Worm (Caenorhabditis elegans): ENCODE data around the gene nhr-148.
"Not testable (repeated sequence)": the region's sequence is repeated elsewhere in the genome, so short reads cannot be mapped to it uniquely, and the experiment has no call there.

Gene nhr-148

DNA sequence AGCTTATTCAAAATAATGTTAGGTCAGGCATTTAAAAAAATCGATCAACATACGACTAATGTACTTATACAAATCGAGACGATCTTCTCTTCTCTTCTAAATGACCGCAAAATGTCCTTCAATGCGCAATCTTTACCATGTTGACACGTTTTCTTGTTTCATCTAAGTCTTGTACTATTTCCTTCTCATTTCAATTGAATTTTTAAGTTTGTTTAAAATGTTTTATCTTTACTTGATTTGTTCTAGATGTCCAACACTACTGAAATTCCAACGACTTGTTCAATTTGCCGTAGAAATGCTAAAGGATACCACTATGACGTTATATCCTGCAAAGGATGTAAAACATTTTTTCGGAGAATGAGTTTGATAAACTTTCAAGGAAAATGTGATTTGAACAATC is at the start of gene nhr-148, which contains the start of gene nhr-263:
Gene nhr-148 (plus strand): TSS at position 215 of the 400 bp plus-strand sequence.
Gene nhr-263 (minus strand): TSS at position 101 of the 400 bp plus-strand sequence.
- TF ChIP-seq hlh-12 (tag; optimal IDR thresholded peaks at IDR 0.05) (no peak), nhr-179 (tag; optimal IDR thresholded peaks at IDR 0.05) (no peak), akir-1 (GFP tag; optimal IDR thresholded peaks at IDR 0.05) (no peak), snpc-3.4 (tag; optimal IDR thresholded peaks at IDR 0.05) (no peak), rpc-1 (optimal IDR thresholded peaks at IDR 0.05) (no peak), rpc-1 (tag; optimal IDR thresholded peaks at IDR 0.05) (no peak), lin-54 (GFP tag; optimal IDR thresholded peaks at IDR 0.05) (no peak), ztf-22 (GFP tag; optimal IDR thresholded peaks at IDR 0.05) (no peak)

DNA sequence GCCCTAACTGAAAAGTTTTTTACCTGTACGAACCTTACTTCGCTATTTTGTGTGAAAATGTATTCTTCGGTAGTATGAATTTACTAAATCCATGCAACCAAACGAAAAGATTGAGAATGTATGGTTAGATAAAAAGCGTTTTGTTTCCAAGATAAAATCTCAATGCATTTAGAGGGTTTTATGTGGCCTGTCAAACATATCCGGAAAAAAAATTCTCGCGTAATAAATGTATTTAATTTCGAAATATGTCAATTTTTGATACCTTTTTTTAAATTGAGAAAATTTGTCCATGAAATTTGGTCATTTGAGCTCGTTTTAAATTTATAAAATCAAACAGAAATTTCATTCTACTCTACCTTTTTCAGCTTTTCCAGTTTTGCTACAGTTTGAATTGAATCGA is 46.7 kb upstream of the nhr-148 start, which contains the start of gene F07G11.4:
Gene F07G11.4 (minus strand): TSS at position 101 of the 400 bp plus-strand sequence.
- TF ChIP-seq nhr-120 (GFP tag; IDR thresholded peaks at IDR 0.05) (no peak), dpff-1 (tag; optimal IDR thresholded peaks at IDR 0.05) (no peak), Y67H2A.10 (GFP tag; conservative IDR thresholded peaks at IDR 0.05) (no peak), madf-3 (GFP tag; IDR thresholded peaks at IDR 0.05) (no peak), T07F8.4 (tag; optimal IDR thresholded peaks at IDR 0.05) (no peak), rcor-1 (GFP tag; IDR thresholded peaks at IDR 0.05) (no peak), sptf-2 (GFP tag; optimal IDR thresholded peaks at IDR 0.05) (no peak), ztf-28 (GFP tag; IDR thresholded peaks at IDR 0.05) (no peak), hlh-12 (tag; optimal IDR thresholded peaks at IDR 0.05) (no peak), F33H1.4 (GFP tag; IDR thresholded peaks at IDR 0.05) (no peak), F23B12.7 (tag; optimal IDR thresholded peaks at IDR 0.05; ENCODE audit: insufficient read depth) (no peak), rpc-1 (optimal IDR thresholded peaks at IDR 0.05) (no peak), rpc-1 (tag; optimal IDR thresholded peaks at IDR 0.05) (no peak), ceh-27 (GFP tag; optimal IDR thresholded peaks at IDR 0.05) (no peak)

DNA sequence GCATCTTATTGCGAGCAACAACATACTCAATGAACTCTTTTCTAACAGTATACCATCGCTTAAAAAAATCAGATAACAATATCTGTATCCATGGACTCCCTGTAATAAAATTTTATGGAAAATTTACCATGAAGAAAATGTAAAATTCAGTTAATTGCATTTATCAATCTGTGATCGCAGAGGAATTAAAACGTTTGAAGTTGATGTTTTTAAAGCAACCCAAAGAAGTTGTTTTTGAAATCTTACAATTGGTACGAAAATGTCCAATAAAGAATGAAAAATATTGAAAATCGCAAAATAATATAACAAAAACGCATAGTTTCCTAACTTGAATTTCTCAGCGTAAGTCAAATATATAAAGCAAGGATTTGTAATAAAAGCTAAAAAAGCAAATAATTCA is 44.7 kb upstream of the nhr-148 start, which contains the start of gene srj-32:
Gene srj-32 (minus strand): TSS at position 101 of the 400 bp plus-strand sequence.
- TF ChIP-seq sea-2 (GFP tag; IDR thresholded peaks at IDR 0.05) (no peak), snpc-1.3 (tag; optimal IDR thresholded peaks at IDR 0.05; ENCODE audit: insufficient read depth) (no peak), ccch-3 (GFP tag; optimal IDR thresholded peaks at IDR 0.05) (no peak), ceh-58 (GFP tag; IDR thresholded peaks at IDR 0.05) (no peak), tbx-9 (tag; optimal IDR thresholded peaks at IDR 0.05; ENCODE audit: borderline replicate concordance) (no peak)

DNA sequence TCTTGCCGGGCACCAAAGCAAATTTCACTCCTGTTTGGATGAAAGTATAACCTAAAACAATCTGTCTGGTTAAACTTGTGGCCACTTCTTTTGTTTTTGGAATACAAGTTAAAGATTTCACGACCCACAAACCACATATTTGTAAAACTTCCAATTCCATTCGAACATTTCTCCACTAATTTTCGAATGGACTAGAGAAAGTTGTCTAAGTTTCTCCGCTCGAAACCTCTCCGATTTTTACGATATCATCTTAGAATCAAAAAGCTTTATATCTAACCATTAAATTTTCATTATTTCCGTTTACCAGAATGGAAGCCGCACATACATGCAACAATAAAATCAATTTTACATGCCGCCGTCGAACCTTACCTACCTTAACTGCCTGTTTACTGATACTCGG is 43.5 kb upstream of the nhr-148 start, which contains the start of gene F07G11.3:
Gene F07G11.3 (plus strand): TSS at position 301 of the 400 bp plus-strand sequence.
- TF ChIP-seq ceh-27 (GFP tag; optimal IDR thresholded peaks at IDR 0.05) (no peak), Y67H2A.10 (GFP tag; conservative IDR thresholded peaks at IDR 0.05) (no peak), attf-3 (GFP tag; conservative IDR thresholded peaks at IDR 0.05) (no peak), lin-35 (GFP tag; optimal IDR thresholded peaks at IDR 0.05) (no peak), cebp-1 (GFP tag; IDR thresholded peaks at IDR 0.05) (no peak), cebp-1 (tag; optimal IDR thresholded peaks at IDR 0.05) (no peak), tbx-9 (tag; optimal IDR thresholded peaks at IDR 0.05; ENCODE audit: borderline replicate concordance) (no peak)

DNA sequence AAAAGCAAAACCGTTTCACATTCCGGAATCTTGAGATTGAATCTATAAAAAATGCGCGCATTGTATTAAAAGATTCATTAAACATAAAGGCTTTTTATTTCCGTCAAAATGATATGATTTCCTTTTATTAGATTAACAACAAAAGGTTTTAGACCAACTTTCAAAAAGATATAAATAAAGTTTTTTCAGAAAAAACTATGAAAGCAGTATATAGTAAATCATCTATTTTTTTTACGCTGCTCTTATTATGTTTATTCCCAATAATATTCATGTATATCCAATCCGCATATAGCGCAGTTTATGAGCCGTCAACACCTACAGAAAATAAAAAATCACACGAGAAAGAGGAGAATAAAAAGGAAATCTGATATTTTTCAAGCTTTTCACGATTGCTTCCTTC is 37.5 kb upstream of the nhr-148 start, which contains the start of gene F07G11.2:
Gene F07G11.2 (plus strand): TSS at position 301 of the 400 bp plus-strand sequence.
- not testable (repeated sequence) for TF ChIP-seq fkh-3 (tag; optimal IDR thresholded peaks at IDR 0.05); snpc-1.3 (tag; optimal IDR thresholded peaks at IDR 0.05; ENCODE audit: insufficient read depth); C06A6.2 (GFP tag; conservative IDR thresholded peaks at IDR 0.05)

Measured in whole organism, young adult.